Fruit fly (Drosophila melanogaster) whole organism, embryonic: ENCODE measurements around the gene Pvf3.

Experiments
- CG15011 ChIP-seq: fragments of 200-800 bp; sonication (Bioruptor generic); optimal IDR thresholded peaks from 3 replicates; lab custom pipeline; 2018; ENCODE audit warnings: missing biosample characterization, mild to moderate bottlenecking, missing genetic modification characterization
- CG16779 ChIP-seq: fragments of 200-800 bp; sonication (Bioruptor generic); IDR thresholded peaks from 2 replicates; pipeline ENCODE4 v1.3.6; 2022; ENCODE audit warnings: missing biosample characterization, missing genetic modification characterization
- CG18476 ChIP-seq: fragments of 200-800 bp; sonication (Bioruptor generic); optimal IDR thresholded peaks from 2 replicates; lab custom pipeline; 2016; ENCODE audit warnings: missing biosample characterization, mild to moderate bottlenecking, missing genetic modification characterization
- CG4854 ChIP-seq: fragments of 200-800 bp; sonication (Bioruptor generic); optimal IDR thresholded peaks from 2 replicates; lab custom pipeline; 2016; ENCODE audit warnings: missing biosample characterization, missing genetic modification characterization, inconsistent platforms
- CG6813 ChIP-seq: fragments of 200-800 bp; sonication (Bioruptor generic); optimal IDR thresholded peaks from 2 replicates; lab custom pipeline; 2017; ENCODE audit warnings: missing biosample characterization, missing genetic modification characterization, mild to moderate bottlenecking, moderate library complexity, missing genetic modification reagents
- Doc2 ChIP-seq: fragments of 200-800 bp; sonication (Bioruptor generic); IDR thresholded peaks from 2 replicates; pipeline ENCODE4 v1.3.6; 2022; ENCODE audit warnings: missing biosample characterization, missing genetic modification characterization
- Eip74EF ChIP-seq, 2 experiments: fragments of 200-800 bp in 1 of 2; fragments of >200 bp in 1 of 2; sonication (Bioruptor generic) in 1 of 2; optimal IDR thresholded peaks; 2 replicates each; lab custom pipeline; 2017 to 2019; ENCODE audit warnings: missing biosample characterization in 2 of 2, missing genetic modification characterization in 2 of 2, mild to moderate bottlenecking in 1 of 2, moderate library complexity in 1 of 2
- Hr39 ChIP-seq: fragments of >200 bp; optimal IDR thresholded peaks from 2 replicates; lab custom pipeline; 2017
- lilli ChIP-seq: fragments of 200-800 bp; sonication (Bioruptor generic); optimal IDR thresholded peaks from 3 replicates; lab custom pipeline; 2016; ENCODE audit warnings: missing biosample characterization, missing genetic modification characterization
- lola ChIP-seq, 3 experiments: fragments of >200 bp in 2 of 3; fragments of 200-800 bp in 1 of 3; sonication (Bioruptor generic) in 1 of 3; optimal IDR thresholded peaks; 2 replicates each; lab custom pipeline; 2017 to 2019; ENCODE audit warnings: missing biosample characterization in 3 of 3, missing genetic modification characterization in 3 of 3, mild to moderate bottlenecking in 1 of 3, moderate library complexity in 1 of 3
- pan ChIP-seq, 4 experiments: fragments of >200 bp in 3 of 4; fragments of 200-800 bp in 1 of 4; sonication (Bioruptor generic) in 1 of 4; optimal IDR thresholded peaks in 3 of 4; IDR thresholded peaks in 1 of 4; 2 replicates each; pipeline versions ENCODE4 v1.3.6 to Lab custom; 2017 to 2022; ENCODE audit warnings: missing biosample characterization in 2 of 4, missing genetic modification characterization in 2 of 4, mixed read lengths in 1 of 4
- zen ChIP-seq: fragments of 200-800 bp; sonication (Bioruptor generic); optimal IDR thresholded peaks from 3 replicates; lab custom pipeline; 2018; ENCODE audit warnings: missing biosample characterization, mild to moderate bottlenecking, missing genetic modification characterization, moderate library complexity

- TF ChIP-seq CG15011 (no peak), CG6813 (GFP tag; lab: Kevin White, UChicago) (no peak), lola (GFP tag; optimal IDR thresholded peaks at IDR 0.05; lab: Kevin White, UChicago) (no peak), CG16779 (GFP tag; lab: Robert Waterston, UW) (no peak), lilli (GFP tag; lab: Kevin White, UChicago) (no peak), Hr39 (lab: Kevin White, UChicago) (no peak), CG18476 (no peak), zen (tag; lab: Kevin White, UChicago) (no peak), Eip74EF (GFP tag; optimal IDR thresholded peaks at IDR 0.05; lab: Kevin White, UChicago) (no peak), Doc2 (GFP tag; lab: Robert Waterston, UW) (no peak), CG4854 (GFP tag; lab: Kevin White, UChicago) (no peak), pan (optimal IDR thresholded peaks at IDR 0.05; lab: Kevin White, UChicago) (no peak), pan (GFP tag; optimal IDR thresholded peaks at IDR 0.05 in 1 of 2, IDR thresholded peaks at IDR 0.05 in 1 of 2) (no peak)
Measured at dm6 chr2L:7118205-7118801, 39.2 kb downstream of the Pvf3 start.
